Worm (Caenorhabditis elegans) whole organism, young adult: Measurements from ENCODE around the gene F58B4.5.
A peak's percentile ranks its signal among the peaks of the same experiment; 100 is the strongest.

Experiments
- F33H1.4 ChIP-seq: fragments of 200-800 bp; sonication (Bioruptor generic); IDR thresholded peaks from 2 replicates; pipeline ENCODE4 v1.3.6; 2022; ENCODE audit warnings: missing genetic modification reagents, missing genetic modification characterization, missing compliant biosample characterization
- T26A5.8 ChIP-seq: sonication (generic microtip); optimal IDR thresholded peaks from 2 replicates; lab custom pipeline; 2016; ENCODE audit warnings: missing genetic modification characterization, missing compliant biosample characterization
- Y53F4B.3 ChIP-seq: fragments of 200-800 bp; sonication (Bioruptor generic); IDR thresholded peaks from 2 replicates; pipeline ENCODE4 v1.3.6; 2022; ENCODE audit warnings: missing genetic modification reagents, missing genetic modification characterization, missing compliant biosample characterization
- bed-1 ChIP-seq: fragments of 200-800 bp; sonication (Bioruptor generic); IDR thresholded peaks from 2 replicates; pipeline ENCODE4 v1.3.6; 2022; ENCODE audit warnings: missing genetic modification reagents, missing genetic modification characterization, missing compliant biosample characterization
- ekl-4 ChIP-seq: fragments of 200-800 bp; sonication (Bioruptor generic); IDR thresholded peaks from 2 replicates; pipeline ENCODE4 v1.3.6; 2022; ENCODE audit warnings: missing genetic modification reagents, missing genetic modification characterization, missing compliant biosample characterization
- hlh-12 ChIP-seq: sonication (generic microtip); optimal IDR thresholded peaks from 2 replicates; lab custom pipeline; 2016; ENCODE audit warnings: missing genetic modification characterization, missing compliant biosample characterization
- madf-8 ChIP-seq: fragments of 200-800 bp; sonication (Bioruptor generic); conservative IDR thresholded peaks from 2 replicates; pipeline ENCODE4 v1.3.6; 2022; ENCODE audit warnings: missing genetic modification reagents, missing genetic modification characterization, missing compliant biosample characterization
- mxl-1 ChIP-seq: sonication (generic microtip); optimal IDR thresholded peaks from 2 replicates; lab custom pipeline; 2016; ENCODE audit warnings: missing genetic modification characterization, missing compliant biosample characterization
- pha-4 ChIP-seq: fragments of 150-350 bp; sonication (generic microtip); optimal IDR thresholded peaks from 2 replicates; lab custom pipeline; 2014; ENCODE audit warnings: missing biosample characterization, missing genetic modification reagents, missing genetic modification characterization
- snpc-4 ChIP-seq, 5 experiments: fragments of 150-350 bp in 1 of 5; sonication (generic microtip) in 4 of 5; optimal IDR thresholded peaks; 2 replicates each; lab custom pipeline; 2014 to 2018; ENCODE audit warnings: missing genetic modification characterization in 5 of 5, missing biosample characterization in 3 of 5, antibody characterized with exemption in 2 of 5, mild to moderate bottlenecking in 2 of 5, missing compliant biosample characterization in 2 of 5, missing genotype in 2 of 5, moderate library complexity in 2 of 5, missing genetic modification reagents in 1 of 5
- somi-1 ChIP-seq: fragments of 200-800 bp; sonication (Bioruptor generic); optimal IDR thresholded peaks from 2 replicates; lab custom pipeline; 2018; ENCODE audit warnings: mild to moderate bottlenecking, missing genetic modification characterization, missing compliant biosample characterization
- ztf-3 ChIP-seq: fragments of 200-800 bp; sonication (Bioruptor generic); optimal IDR thresholded peaks from 2 replicates; lab custom pipeline; 2018; ENCODE audit warnings: mild to moderate bottlenecking, missing genetic modification characterization, missing compliant biosample characterization

- TF ChIP-seq ekl-4 (0 out of 2 replicates have a peak, but pooled peaks have one; percentile 26), ztf-3 (GFP tag; lab: Kevin White, UChicago) (no peak), Y53F4B.3 (GFP tag; lab: Robert Waterston, UW) (no peak), F33H1.4 (GFP tag; lab: Robert Waterston, UW) (no peak), snpc-4 (GFP tag; optimal IDR thresholded peaks at IDR 0.05; lab: Kevin White, UChicago) (no peak), snpc-4 (tag; optimal IDR thresholded peaks at IDR 0.05; lab: Kevin White, UChicago) (peak in 1 of 4 experiments; percentile 51), bed-1 (GFP tag; lab: Robert Waterston, UW) (no peak), somi-1 (GFP tag; lab: Kevin White, UChicago) (no peak), madf-8 (GFP tag; lab: Robert Waterston, UW) (no peak), pha-4 (peak; percentile 89), hlh-12 (tag; lab: Kevin White, UChicago) (no peak), mxl-1 (tag; lab: Kevin White, UChicago) (no peak), T26A5.8 (tag; lab: Kevin White, UChicago) (no peak)
These were observed 35.2 kb downstream of the F58B4.5 start for ce11 chrV:10967594-10968273.
